Worm (Caenorhabditis elegans) whole organism, L3 larva: ENCODE data around the gene irld-24.

Experiments used
- R02D3.7 ChIP-seq: fragments of 150-350 bp; optimal IDR thresholded peaks from 2 replicates; lab custom pipeline; 2014; ENCODE audit warnings: missing biosample characterization, missing genetic modification characterization
- ZK546.5 ChIP-seq: sonication (generic microtip); optimal IDR thresholded peaks from 2 replicates; lab custom pipeline; 2017; ENCODE audit warnings: missing biosample characterization, missing genetic modification characterization
- aly-2 ChIP-seq: fragments of 150-350 bp; optimal IDR thresholded peaks from 2 replicates; lab custom pipeline; 2014; ENCODE audit warnings: missing biosample characterization, missing genetic modification characterization
- ceh-16 ChIP-seq: sonication (generic microtip); optimal IDR thresholded peaks from 2 replicates; lab custom pipeline; 2017; ENCODE audit warnings: missing biosample characterization, missing genetic modification characterization
- ceh-28 ChIP-seq: fragments of 150-350 bp; optimal IDR thresholded peaks from 2 replicates; lab custom pipeline; 2014; ENCODE audit warnings: missing biosample characterization, missing genetic modification reagents, missing genetic modification characterization
- ceh-82 ChIP-seq: fragments of 150-350 bp; optimal IDR thresholded peaks from 2 replicates; lab custom pipeline; 2014; ENCODE audit warnings: missing biosample characterization, missing genetic modification characterization
- ceh-9 ChIP-seq: sonication (generic microtip); optimal IDR thresholded peaks from 2 replicates; lab custom pipeline; 2018; ENCODE audit warnings: missing biosample characterization, missing genetic modification characterization
- daf-12 ChIP-seq: fragments of 150-350 bp; optimal IDR thresholded peaks from 2 replicates; lab custom pipeline; 2014; ENCODE audit warnings: missing biosample characterization, missing genetic modification reagents, missing genetic modification characterization
- egl-27 ChIP-seq: sonication (generic microtip); optimal IDR thresholded peaks from 4 replicates; lab custom pipeline; 2017; ENCODE audit warnings: missing biosample characterization, missing genetic modification reagents, missing genetic modification characterization
- egl-5 ChIP-seq: fragments of 150-350 bp; optimal IDR thresholded peaks from 2 replicates; lab custom pipeline; 2017; ENCODE audit warnings: missing biosample characterization, missing genetic modification reagents, missing genetic modification characterization, inconsistent platforms
- elt-1 ChIP-seq: fragments of 150-350 bp; optimal IDR thresholded peaks from 2 replicates; lab custom pipeline; 2014; ENCODE audit warnings: missing biosample characterization, missing genetic modification characterization
- elt-2 ChIP-seq: sonication (generic microtip); optimal IDR thresholded peaks from 2 replicates; lab custom pipeline; 2016; ENCODE audit warnings: missing genetic modification reagents, mild to moderate bottlenecking, missing genetic modification characterization, missing compliant biosample characterization
- elt-3 ChIP-seq, 3 experiments: fragments of 150-350 bp in 1 of 3; sonication (generic microtip) in 2 of 3; optimal IDR thresholded peaks; 2 replicates in 2 of 3; 4 replicates in 1 of 3; lab custom pipeline; 2014 to 2017; ENCODE audit warnings: missing biosample characterization in 3 of 3, missing genetic modification characterization in 3 of 3
- eor-1 ChIP-seq, 2 experiments: fragments of 150-350 bp; optimal IDR thresholded peaks; 2 replicates each; lab custom pipeline; 2014 to 2018; ENCODE audit warnings: missing biosample characterization in 2 of 2, missing genetic modification characterization in 2 of 2
- fkh-10 ChIP-seq: sonication (generic microtip); optimal IDR thresholded peaks from 2 replicates; lab custom pipeline; 2017; ENCODE audit warnings: missing biosample characterization, missing genetic modification reagents, missing genetic modification characterization
- fkh-2 ChIP-seq: fragments of 150-350 bp; optimal IDR thresholded peaks from 2 replicates; lab custom pipeline; 2014; ENCODE audit warnings: missing biosample characterization, missing genetic modification reagents, missing genetic modification characterization
- fos-1 ChIP-seq: fragments of 150-350 bp; optimal IDR thresholded peaks from 2 replicates; lab custom pipeline; 2014; ENCODE audit warnings: missing biosample characterization, missing genetic modification characterization
- hmg-11 ChIP-seq: sonication (generic microtip); optimal IDR thresholded peaks from 2 replicates; lab custom pipeline; 2016; ENCODE audit warnings: missing genetic modification characterization, missing compliant biosample characterization
- jun-1 ChIP-seq: fragments of 150-350 bp; optimal IDR thresholded peaks from 2 replicates; lab custom pipeline; 2014; ENCODE audit warnings: missing biosample characterization, missing genetic modification reagents, missing genetic modification characterization
- lin-15B ChIP-seq: fragments of 150-350 bp; optimal IDR thresholded peaks from 2 replicates; lab custom pipeline; 2014; ENCODE audit warnings: missing biosample characterization, missing genetic modification characterization
- lin-39 ChIP-seq: fragments of 150-350 bp; optimal IDR thresholded peaks from 2 replicates; lab custom pipeline; 2018; ENCODE audit warnings: missing biosample characterization, missing genetic modification reagents, missing genetic modification characterization
- lsy-12 ChIP-seq: sonication (generic microtip); optimal IDR thresholded peaks from 2 replicates; lab custom pipeline; 2016; ENCODE audit warnings: mild to moderate bottlenecking, missing genetic modification characterization, missing compliant biosample characterization
- mdl-1 ChIP-seq: fragments of 150-350 bp; optimal IDR thresholded peaks from 2 replicates; lab custom pipeline; 2014; ENCODE audit warnings: missing biosample characterization, missing genetic modification characterization
- mml-1 ChIP-seq: fragments of 150-350 bp; sonication (generic microtip); optimal IDR thresholded peaks from 3 replicates; lab custom pipeline; 2014; ENCODE audit warnings: missing biosample characterization, missing genetic modification characterization
- nfya-1 ChIP-seq: sonication (generic microtip); optimal IDR thresholded peaks from 2 replicates; lab custom pipeline; 2017; ENCODE audit warnings: missing genetic modification characterization, mild to moderate bottlenecking, missing compliant biosample characterization, antibody characterized with exemption, moderate library complexity; ENCODE audit not compliant: insufficient read depth
- nhr-11 ChIP-seq: fragments of 150-350 bp; optimal IDR thresholded peaks from 2 replicates; lab custom pipeline; 2014; ENCODE audit warnings: missing biosample characterization, missing genetic modification characterization
- nhr-12 ChIP-seq: fragments of 150-350 bp; optimal IDR thresholded peaks from 2 replicates; lab custom pipeline; 2014; ENCODE audit warnings: missing biosample characterization, missing genetic modification characterization
- nhr-23 ChIP-seq: fragments of 150-350 bp; optimal IDR thresholded peaks from 2 replicates; lab custom pipeline; 2014; ENCODE audit warnings: missing biosample characterization, missing genetic modification reagents, missing genetic modification characterization
- nhr-237 ChIP-seq: fragments of 150-350 bp; optimal IDR thresholded peaks from 2 replicates; lab custom pipeline; 2014; ENCODE audit warnings: missing biosample characterization, missing genetic modification characterization
- nhr-43 ChIP-seq: sonication (generic microtip); optimal IDR thresholded peaks from 2 replicates; lab custom pipeline; 2016; ENCODE audit warnings: mild to moderate bottlenecking, missing genetic modification characterization, missing compliant biosample characterization; ENCODE audit not compliant: poor library complexity, severe bottlenecking
- nhr-67 ChIP-seq: fragments of 150-350 bp; optimal IDR thresholded peaks from 2 replicates; lab custom pipeline; 2014; ENCODE audit warnings: missing biosample characterization, missing genetic modification characterization
- nhr-76 ChIP-seq: fragments of 150-350 bp; sonication (generic microtip); optimal IDR thresholded peaks from 5 replicates; lab custom pipeline; 2014; ENCODE audit warnings: missing biosample characterization, missing genetic modification characterization
- nhr-77 ChIP-seq: fragments of 150-350 bp; optimal IDR thresholded peaks from 2 replicates; lab custom pipeline; 2014; ENCODE audit warnings: missing biosample characterization, missing genetic modification characterization
- pha-4 ChIP-seq: fragments of 150-350 bp; optimal IDR thresholded peaks from 2 replicates; lab custom pipeline; 2014; ENCODE audit warnings: missing biosample characterization, missing genetic modification reagents, missing genetic modification characterization
- pqm-1 ChIP-seq: fragments of 150-350 bp; optimal IDR thresholded peaks from 2 replicates; lab custom pipeline; 2017; ENCODE audit warnings: missing biosample characterization, missing genetic modification characterization, inconsistent platforms
- sea-2 ChIP-seq: fragments of 150-350 bp; sonication (generic microtip); optimal IDR thresholded peaks from 4 replicates; lab custom pipeline; 2014; ENCODE audit warnings: missing biosample characterization, missing genetic modification reagents, missing genetic modification characterization
- skn-1 ChIP-seq: fragments of 150-350 bp; optimal IDR thresholded peaks from 2 replicates; lab custom pipeline; 2014; ENCODE audit warnings: missing biosample characterization, missing genetic modification characterization
- snpc-4 ChIP-seq: fragments of 150-350 bp; optimal IDR thresholded peaks from 2 replicates; lab custom pipeline; 2014; ENCODE audit warnings: missing biosample characterization, missing genetic modification characterization
- tbx-2 ChIP-seq: sonication (generic microtip); optimal IDR thresholded peaks from 2 replicates; lab custom pipeline; 2016; ENCODE audit warnings: mild to moderate bottlenecking, missing genetic modification characterization, missing compliant biosample characterization
- unc-39 ChIP-seq: sonication (generic microtip); optimal IDR thresholded peaks from 4 replicates; lab custom pipeline; 2017; ENCODE audit warnings: missing biosample characterization, missing genetic modification characterization
- unc-62 ChIP-seq: fragments of 150-350 bp; sonication (generic microtip); optimal IDR thresholded peaks from 4 replicates; lab custom pipeline; 2014; ENCODE audit warnings: missing biosample characterization, missing genetic modification reagents, missing genetic modification characterization
- zag-1 ChIP-seq: fragments of 150-350 bp; optimal IDR thresholded peaks from 2 replicates; lab custom pipeline; 2014; ENCODE audit warnings: missing biosample characterization, missing genetic modification characterization
- ztf-11 ChIP-seq: fragments of 150-350 bp; optimal IDR thresholded peaks from 2 replicates; lab custom pipeline; 2014; ENCODE audit warnings: missing biosample characterization, missing genetic modification characterization
- ztf-4 ChIP-seq: fragments of 150-350 bp; optimal IDR thresholded peaks from 2 replicates; lab custom pipeline; 2014; ENCODE audit warnings: missing biosample characterization, missing genetic modification characterization

irld-24 gene

DNA sequence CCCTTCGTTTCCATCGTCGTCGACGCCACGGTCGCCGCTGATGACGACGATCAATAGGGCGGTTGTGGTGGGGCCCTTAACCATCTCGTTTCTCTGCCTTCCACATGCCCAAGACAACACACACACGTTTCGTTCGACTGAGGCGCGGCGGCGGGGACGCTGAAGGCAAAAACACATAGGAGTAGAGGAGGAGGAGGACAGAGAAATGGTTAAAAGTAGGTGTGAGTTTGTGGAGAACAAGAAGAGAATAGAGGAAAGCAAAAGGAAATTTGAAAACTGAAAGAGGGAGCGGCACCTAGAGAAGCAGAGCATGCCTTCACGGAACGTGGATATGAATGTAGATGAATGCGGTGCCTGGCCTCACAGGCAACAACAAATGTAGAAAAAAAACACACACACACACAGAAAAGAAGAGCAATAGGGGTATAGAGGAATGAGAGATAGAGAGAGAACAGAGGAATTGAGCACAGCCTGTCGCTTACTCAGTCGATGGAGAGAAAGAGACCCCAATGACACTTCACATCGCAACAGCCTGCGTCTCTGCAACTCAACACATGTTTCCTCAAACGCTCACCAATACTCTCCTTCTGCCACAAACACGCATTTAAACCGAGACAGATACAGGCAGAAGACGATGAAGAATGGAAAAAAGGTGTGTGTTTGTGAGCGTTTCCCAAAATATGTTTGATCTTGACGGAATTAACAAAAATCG, 17.0 kb upstream of the irld-24 start (continued):
- TF ChIP-seq ceh-28 (peak; percentile 62), nfya-1 (tag; lab: Kevin White, UChicago) (peak; percentile 63), sea-2 (GFP tag; lab: Kevin White, UChicago) (no peak), ceh-16 (no peak), zag-1 (tag; lab: Kevin White, UChicago) (no peak), nhr-76 (tag; lab: Kevin White, UChicago) (no peak), mdl-1 (tag; lab: Kevin White, UChicago) (no peak), R02D3.7 (tag; lab: Kevin White, UChicago) (peak; percentile 10), pqm-1 (peak; percentile 27), snpc-4 (peak; percentile 63), nhr-12 (tag; lab: Kevin White, UChicago) (no peak), elt-2 (peak; percentile 68), pha-4 (tag; lab: Kevin White, UChicago) (peak; percentile 90), ceh-82 (tag; lab: Kevin White, UChicago) (no peak), aly-2 (tag; lab: Kevin White, UChicago) (no peak), fkh-10 (no peak), egl-5 (tag; lab: Kevin White, UChicago) (peak; percentile 41), elt-1 (peak; percentile 57), nhr-11 (tag; lab: Kevin White, UChicago) (peak; percentile 60), nhr-237 (no peak), nhr-23 (peak; percentile 31), ztf-4 (tag; lab: Kevin White, UChicago) (peak; percentile 48), jun-1 (tag; lab: Kevin White, UChicago) (peak; percentile 76), egl-27 (tag; lab: Kevin White, UChicago) (peak; percentile 48)

DNA sequence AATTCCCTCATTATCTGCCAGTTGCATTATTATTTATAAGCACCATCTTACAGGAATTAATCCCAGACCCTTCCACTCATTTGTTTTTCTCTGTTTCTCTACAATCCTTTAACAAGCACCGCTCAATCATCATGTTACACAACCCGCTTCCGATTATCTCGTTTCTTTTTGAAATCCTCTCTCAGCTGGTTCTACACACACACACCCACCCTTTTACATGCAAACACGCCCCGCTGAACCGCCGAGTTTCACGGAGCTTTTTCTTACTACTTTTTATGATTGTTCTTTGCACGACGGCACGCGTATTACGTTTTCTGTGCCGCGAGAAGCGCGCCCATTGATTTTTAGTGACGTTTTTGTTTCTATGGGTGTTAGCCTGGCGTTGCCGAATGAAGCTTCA, 12.6 kb upstream of the irld-24 start:
- TF ChIP-seq ceh-16, result no peak
- TF ChIP-seq fkh-2 (tag; lab: Kevin White, UChicago), result no peak
- TF ChIP-seq jun-1 (tag; lab: Kevin White, UChicago), result peak; percentile 3
- TF ChIP-seq lin-39 (tag; lab: Kevin White, UChicago), result peak; percentile 80
- no peak for TF ChIP-seq ztf-11
- no peak for TF ChIP-seq R02D3.7 (tag; lab: Kevin White, UChicago)
- no peak for TF ChIP-seq nhr-12 (tag; lab: Kevin White, UChicago)
- TF ChIP-seq pha-4 (tag; lab: Kevin White, UChicago), result peak; percentile 23
- peak; percentile 74 for TF ChIP-seq nfya-1 (tag; lab: Kevin White, UChicago)
- no peak for TF ChIP-seq unc-39
- peak; percentile 13 for TF ChIP-seq elt-2
- no peak for TF ChIP-seq elt-1
- TF ChIP-seq pqm-1, result peak; percentile 10
- TF ChIP-seq ceh-82 (tag; lab: Kevin White, UChicago), result no peak
- TF ChIP-seq zag-1 (tag; lab: Kevin White, UChicago), result no peak
- TF ChIP-seq ZK546.5, result no peak
- peak; percentile 46 for TF ChIP-seq lin-15B (tag; lab: Kevin White, UChicago)
- TF ChIP-seq mdl-1 (tag; lab: Kevin White, UChicago), result peak; percentile 4
- TF ChIP-seq egl-27 (tag; lab: Kevin White, UChicago), result no peak
- TF ChIP-seq fos-1 (tag; lab: Kevin White, UChicago), result no peak
- TF ChIP-seq hmg-11, result peak; percentile 32
- no peak for TF ChIP-seq unc-62 (GFP tag; lab: Kevin White, UChicago)
- peak; percentile 19 for TF ChIP-seq egl-5 (tag; lab: Kevin White, UChicago)
- TF ChIP-seq tbx-2 (tag; lab: Kevin White, UChicago), result no peak
- no peak for TF ChIP-seq nhr-43
- no peak for TF ChIP-seq mml-1
- peak; percentile 12 for TF ChIP-seq skn-1 (tag; lab: Kevin White, UChicago)
- peak; percentile 4 for TF ChIP-seq fkh-10
- TF ChIP-seq, all 47 proteins: peak for 12

DNA sequence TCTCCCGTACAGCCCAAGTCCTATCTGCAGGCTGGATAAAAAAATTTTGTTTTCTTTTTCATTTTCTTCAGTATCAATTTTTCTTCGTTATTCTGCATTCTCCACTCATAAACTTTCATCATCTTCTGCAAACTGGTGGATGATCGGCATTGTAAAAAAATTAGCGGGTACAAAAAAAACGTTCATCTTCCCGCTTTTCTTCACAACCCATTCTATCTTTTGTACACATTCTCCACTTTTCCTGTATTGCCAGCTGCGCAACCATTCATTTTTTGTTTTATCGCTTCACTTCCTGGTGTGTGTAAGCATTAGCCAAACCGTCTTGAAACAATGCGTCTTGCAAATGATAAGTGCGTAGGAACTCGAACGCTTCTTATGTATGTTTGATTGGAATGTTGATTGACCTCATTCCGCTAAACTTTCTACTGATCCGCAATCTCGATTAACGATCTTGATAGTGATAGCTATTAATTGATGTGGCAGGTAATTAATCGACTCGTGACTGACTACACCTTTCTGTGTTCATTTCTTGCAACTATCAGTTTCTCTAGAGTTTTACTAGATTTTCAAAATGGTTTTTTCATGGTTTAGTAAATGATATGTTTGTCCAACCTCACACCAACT, 11.8 kb upstream of the irld-24 start:
- TF ChIP-seq ceh-16 (no peak), nhr-67 (tag; lab: Kevin White, UChicago) (no peak), nhr-76 (tag; lab: Kevin White, UChicago) (no peak), unc-62 (GFP tag; lab: Kevin White, UChicago) (peak; percentile 73), tbx-2 (tag; lab: Kevin White, UChicago) (no peak), aly-2 (tag; lab: Kevin White, UChicago) (no peak), fkh-10 (no peak), pqm-1 (peak; percentile 16), nhr-77 (tag; lab: Kevin White, UChicago) (no peak), mdl-1 (tag; lab: Kevin White, UChicago) (no peak), snpc-4 (no peak), hmg-11 (no peak), lin-15B (tag; lab: Kevin White, UChicago) (no peak), nhr-23 (peak; percentile 82), nhr-11 (tag; lab: Kevin White, UChicago) (no peak), daf-12 (tag; lab: Kevin White, UChicago) (no peak), elt-3 (tag; optimal IDR thresholded peaks at IDR 0.05; lab: Kevin White, UChicago) (peak; percentile 27 to 53 (median 29)), egl-5 (tag; lab: Kevin White, UChicago) (peak; percentile 4), pha-4 (tag; lab: Kevin White, UChicago) (no peak), ceh-82 (tag; lab: Kevin White, UChicago) (no peak), fos-1 (tag; lab: Kevin White, UChicago) (no peak), lsy-12 (no peak), eor-1 (tag; optimal IDR thresholded peaks at IDR 0.05; lab: Kevin White, UChicago) (no peak), ztf-11 (no peak), ceh-9 (tag; lab: Kevin White, UChicago) (no peak), lin-39 (tag; lab: Kevin White, UChicago) (no peak), mml-1 (no peak), fkh-2 (tag; lab: Kevin White, UChicago) (no peak)
